Fruit fly (Drosophila melanogaster) whole organism, embryonic: ENCODE data around the gene CG15878.

Source experiments
- ATbp ChIP-seq: fragments of 200-800 bp; sonication (Bioruptor generic); optimal IDR thresholded peaks from 2 replicates; lab custom pipeline; 2017; ENCODE audit warnings: missing biosample characterization, mild to moderate bottlenecking, missing genetic modification characterization, missing genetic modification reagents
- Asciz ChIP-seq: fragments of 200-800 bp; sonication (Bioruptor generic); optimal IDR thresholded peaks from 2 replicates; lab custom pipeline; 2017; ENCODE audit warnings: missing biosample characterization, mild to moderate bottlenecking, missing genetic modification characterization, missing genetic modification reagents
- Atf3 ChIP-seq: fragments of 200-800 bp; sonication (Bioruptor generic); optimal IDR thresholded peaks from 3 replicates; lab custom pipeline; 2016; ENCODE audit warnings: missing biosample characterization, missing genetic modification characterization
- CG10543 ChIP-seq: fragments of 200-800 bp; sonication (Bioruptor generic); optimal IDR thresholded peaks from 3 replicates; lab custom pipeline; 2017; ENCODE audit warnings: missing biosample characterization, mild to moderate bottlenecking, missing genetic modification characterization, moderate library complexity
- CG10979 ChIP-seq: fragments of 200-800 bp; sonication (Bioruptor generic); optimal IDR thresholded peaks from 2 replicates; lab custom pipeline; 2018; ENCODE audit warnings: missing biosample characterization, mild to moderate bottlenecking, missing genetic modification characterization, moderate library complexity
- CG11560 ChIP-seq: fragments of 200-800 bp; sonication (Bioruptor generic); IDR thresholded peaks from 3 replicates; pipeline ENCODE4 v1.3.6; 2022; ENCODE audit warnings: missing biosample characterization, missing genetic modification characterization
- CG12299 ChIP-seq: fragments of 200-800 bp; sonication (Bioruptor generic); optimal IDR thresholded peaks from 2 replicates; lab custom pipeline; 2018; ENCODE audit warnings: missing biosample characterization, mild to moderate bottlenecking, missing genetic modification characterization
- CG13624 ChIP-seq: fragments of 200-800 bp; sonication (Bioruptor generic); optimal IDR thresholded peaks from 2 replicates; lab custom pipeline; 2016; ENCODE audit warnings: missing biosample characterization, missing genetic modification characterization
- CG14014 ChIP-seq: fragments of 200-800 bp; sonication (Bioruptor generic); IDR thresholded peaks from 2 replicates; pipeline ENCODE4 v1.3.6; 2022; ENCODE audit warnings: missing biosample characterization, missing genetic modification characterization
- CG14667 ChIP-seq: fragments of 200-800 bp; sonication (Bioruptor generic); IDR thresholded peaks from 2 replicates; pipeline ENCODE4 v1.3.6; 2022; ENCODE audit warnings: missing biosample characterization, missing genetic modification characterization
- CG14965 ChIP-seq: fragments of 200-800 bp; sonication (Bioruptor generic); optimal IDR thresholded peaks from 2 replicates; lab custom pipeline; 2016; ENCODE audit warnings: missing biosample characterization, missing genetic modification characterization, borderline replicate concordance
- CG15269 ChIP-seq: fragments of 200-800 bp; sonication (Bioruptor generic); optimal IDR thresholded peaks from 2 replicates; lab custom pipeline; 2018; ENCODE audit warnings: missing biosample characterization, mild to moderate bottlenecking, missing genetic modification characterization, moderate library complexity
- CG15514 ChIP-seq: fragments of 200-800 bp; sonication (Bioruptor generic); optimal IDR thresholded peaks from 3 replicates; lab custom pipeline; 2017; ENCODE audit warnings: missing biosample characterization, missing genetic modification characterization, mild to moderate bottlenecking, moderate library complexity, missing genetic modification reagents
- CG17359 ChIP-seq: fragments of 200-800 bp; sonication (Bioruptor generic); optimal IDR thresholded peaks from 3 replicates; lab custom pipeline; 2018; ENCODE audit warnings: missing biosample characterization, mild to moderate bottlenecking, missing genetic modification characterization, moderate library complexity
- CG17361 ChIP-seq: fragments of 200-800 bp; sonication (Bioruptor generic); IDR thresholded peaks from 3 replicates; pipeline ENCODE4 v1.3.6; 2022; ENCODE audit warnings: missing biosample characterization, missing genetic modification characterization
- CG2129 ChIP-seq: fragments of 200-800 bp; sonication (Bioruptor generic); IDR thresholded peaks from 2 replicates; pipeline ENCODE4 v1.3.6; 2022; ENCODE audit warnings: missing biosample characterization, missing genetic modification characterization; ENCODE audit not compliant: partially characterized antibody
- CG2202 ChIP-seq: fragments of 200-800 bp; sonication (Bioruptor generic); optimal IDR thresholded peaks from 2 replicates; lab custom pipeline; 2018; ENCODE audit warnings: missing biosample characterization, mild to moderate bottlenecking, missing genetic modification characterization
- CG31224 ChIP-seq: fragments of 200-800 bp; sonication (Bioruptor generic); IDR thresholded peaks from 2 replicates; pipeline ENCODE4 v1.3.6; 2022; ENCODE audit warnings: missing biosample characterization, missing genetic modification characterization
- CG34422 ChIP-seq: fragments of 200-800 bp; sonication (Bioruptor generic); IDR thresholded peaks from 3 replicates; pipeline ENCODE4 v1.3.6; 2022; ENCODE audit warnings: missing biosample characterization, missing genetic modification characterization
- CG4424 ChIP-seq: fragments of 200-800 bp; sonication (Bioruptor generic); optimal IDR thresholded peaks from 3 replicates; lab custom pipeline; 2016; ENCODE audit warnings: missing biosample characterization, missing genetic modification characterization
- CG8290 ChIP-seq, 3 experiments: fragments of 200-800 bp; sonication (Bioruptor generic); optimal IDR thresholded peaks; 2 replicates each; lab custom pipeline; 2016 to 2019; ENCODE audit warnings: missing biosample characterization in 3 of 3, missing genetic modification characterization in 3 of 3, mild to moderate bottlenecking in 2 of 3, moderate library complexity in 1 of 3
- CG9609 ChIP-seq: fragments of 200-800 bp; sonication (Bioruptor generic); optimal IDR thresholded peaks from 3 replicates; lab custom pipeline; 2016; ENCODE audit warnings: missing biosample characterization, missing genetic modification characterization
- CG9797 ChIP-seq: fragments of 200-800 bp; sonication (Bioruptor generic); optimal IDR thresholded peaks from 3 replicates; lab custom pipeline; 2018; ENCODE audit warnings: missing biosample characterization, mild to moderate bottlenecking, missing genetic modification characterization
- D19B ChIP-seq: fragments of 200-800 bp; sonication (Bioruptor generic); optimal IDR thresholded peaks from 2 replicates; lab custom pipeline; 2017; ENCODE audit warnings: missing biosample characterization, mild to moderate bottlenecking, missing genetic modification characterization
- Elba2 ChIP-seq: fragments of 200-800 bp; sonication (Bioruptor generic); optimal IDR thresholded peaks from 3 replicates; lab custom pipeline; 2016; ENCODE audit warnings: missing biosample characterization, missing genetic modification characterization
- Ets97D ChIP-seq: fragments of 200-800 bp; sonication (Bioruptor generic); optimal IDR thresholded peaks from 3 replicates; lab custom pipeline; 2016; ENCODE audit warnings: missing biosample characterization, missing genetic modification characterization
- GATAe ChIP-seq: fragments of 200-800 bp; sonication (Bioruptor generic); conservative IDR thresholded peaks from 2 replicates; pipeline ENCODE4 v1.3.6; 2022; ENCODE audit warnings: missing biosample characterization, missing genetic modification characterization
- H15 ChIP-seq: fragments of 200-800 bp; sonication (Bioruptor generic); IDR thresholded peaks from 3 replicates; pipeline ENCODE4 v1.3.6; 2022; ENCODE audit warnings: missing biosample characterization, missing genetic modification characterization
- Hsf ChIP-seq: fragments of 200-800 bp; sonication (Bioruptor generic); optimal IDR thresholded peaks from 3 replicates; lab custom pipeline; 2016; ENCODE audit warnings: missing biosample characterization, missing genetic modification characterization
- Kr ChIP-seq: fragments of 200-800 bp; sonication (Bioruptor generic); optimal IDR thresholded peaks from 2 replicates; lab custom pipeline; 2017; ENCODE audit warnings: missing biosample characterization, mild to moderate bottlenecking, missing genetic modification characterization
- Lhr ChIP-seq: fragments of 200-800 bp; sonication (Bioruptor generic); optimal IDR thresholded peaks from 3 replicates; lab custom pipeline; 2017; ENCODE audit warnings: mild to moderate bottlenecking, missing biosample characterization, missing genetic modification reagents, missing genetic modification characterization
- Med ChIP-seq: fragments of 200-800 bp; sonication (Bioruptor generic); peaks from one replicate; lab custom pipeline; 2016; ENCODE audit warnings: missing biosample characterization, missing genetic modification characterization, mild to moderate bottlenecking, inconsistent platforms, moderate library complexity
- Mes4 ChIP-seq: fragments of 200-800 bp; sonication (Bioruptor generic); optimal IDR thresholded peaks from 2 replicates; lab custom pipeline; 2016; ENCODE audit warnings: missing biosample characterization, missing genetic modification characterization
- Myb ChIP-seq: fragments of 200-800 bp; sonication (Bioruptor generic); optimal IDR thresholded peaks from 2 replicates; lab custom pipeline; 2016; ENCODE audit warnings: missing biosample characterization, missing genetic modification characterization
- NFAT ChIP-seq: fragments of 200-800 bp; sonication (Bioruptor generic); IDR thresholded peaks from 2 replicates; pipeline ENCODE4 v1.3.6; 2022; ENCODE audit warnings: missing biosample characterization, missing genetic modification characterization
- Nf-YA ChIP-seq: fragments of 200-800 bp; sonication (Bioruptor generic); IDR thresholded peaks from 2 replicates; pipeline ENCODE4 v1.3.6; 2022; ENCODE audit warnings: missing biosample characterization, missing genetic modification characterization
- Side ChIP-seq: fragments of 200-800 bp; sonication (Bioruptor generic); optimal IDR thresholded peaks from 2 replicates; lab custom pipeline; 2016; ENCODE audit warnings: missing biosample characterization, missing genetic modification characterization
- Six4 ChIP-seq: fragments of 200-800 bp; sonication (Bioruptor generic); optimal IDR thresholded peaks from 2 replicates; lab custom pipeline; 2016; ENCODE audit warnings: missing biosample characterization, missing genetic modification characterization
- Stat92E ChIP-seq, 3 experiments: fragments of >200 bp in 2 of 3; fragments of 200-800 bp in 1 of 3; sonication (Bioruptor generic) in 1 of 3; optimal IDR thresholded peaks; 2 replicates each; lab custom pipeline; 2017 to 2019; ENCODE audit warnings: missing biosample characterization in 3 of 3, missing genetic modification characterization in 3 of 3, mild to moderate bottlenecking in 1 of 3, moderate library complexity in 1 of 3
- al ChIP-seq: fragments of 200-800 bp; sonication (Bioruptor generic); IDR thresholded peaks from 2 replicates; pipeline ENCODE4 v1.3.6; 2022; ENCODE audit warnings: missing biosample characterization, missing genetic modification characterization
- ash1 ChIP-seq: fragments of 200-800 bp; sonication (Bioruptor generic); optimal IDR thresholded peaks from 2 replicates; lab custom pipeline; 2018; ENCODE audit warnings: missing biosample characterization, mild to moderate bottlenecking, missing genetic modification characterization
- cato ChIP-seq: fragments of 200-800 bp; sonication (Bioruptor generic); optimal IDR thresholded peaks from 2 replicates; lab custom pipeline; 2016; ENCODE audit warnings: missing biosample characterization, missing genetic modification characterization, borderline replicate concordance
- ems ChIP-seq: fragments of 200-800 bp; sonication (Bioruptor generic); optimal IDR thresholded peaks from 3 replicates; lab custom pipeline; 2016; ENCODE audit warnings: missing biosample characterization, missing genetic modification characterization
- hb ChIP-seq: fragments of 200-800 bp; sonication (Bioruptor generic); IDR thresholded peaks from 3 replicates; pipeline ENCODE4 v1.3.6; 2022; ENCODE audit warnings: missing biosample characterization, missing genetic modification characterization; ENCODE audit not compliant: partially characterized antibody
- mld ChIP-seq: fragments of 200-800 bp; sonication (Bioruptor generic); IDR thresholded peaks from 3 replicates; pipeline ENCODE4 v1.3.6; 2022; ENCODE audit warnings: missing biosample characterization, missing genetic modification characterization; ENCODE audit not compliant: partially characterized antibody
- nau ChIP-seq: fragments of 200-800 bp; sonication (Bioruptor generic); optimal IDR thresholded peaks from 3 replicates; lab custom pipeline; 2017; ENCODE audit warnings: missing biosample characterization, mild to moderate bottlenecking, missing genetic modification characterization, missing genetic modification reagents
- psq ChIP-seq: fragments of 200-800 bp; sonication (Bioruptor generic); optimal IDR thresholded peaks from 2 replicates; lab custom pipeline; 2017; ENCODE audit warnings: missing biosample characterization, missing genetic modification characterization
- vfl ChIP-seq: fragments of 200-800 bp; sonication (Bioruptor generic); optimal IDR thresholded peaks from 2 replicates; lab custom pipeline; 2016; ENCODE audit warnings: missing biosample characterization, missing genetic modification characterization
- z ChIP-seq: fragments of 200-800 bp; sonication (Bioruptor generic); IDR thresholded peaks from 3 replicates; pipeline ENCODE4 v1.3.6; 2022; ENCODE audit warnings: missing biosample characterization, missing genetic modification characterization
- zfh2 ChIP-seq: fragments of 200-800 bp; sonication (Bioruptor generic); optimal IDR thresholded peaks from 2 replicates; lab custom pipeline; 2016; ENCODE audit warnings: missing biosample characterization, missing genetic modification characterization

Gene CG15878

DNA sequence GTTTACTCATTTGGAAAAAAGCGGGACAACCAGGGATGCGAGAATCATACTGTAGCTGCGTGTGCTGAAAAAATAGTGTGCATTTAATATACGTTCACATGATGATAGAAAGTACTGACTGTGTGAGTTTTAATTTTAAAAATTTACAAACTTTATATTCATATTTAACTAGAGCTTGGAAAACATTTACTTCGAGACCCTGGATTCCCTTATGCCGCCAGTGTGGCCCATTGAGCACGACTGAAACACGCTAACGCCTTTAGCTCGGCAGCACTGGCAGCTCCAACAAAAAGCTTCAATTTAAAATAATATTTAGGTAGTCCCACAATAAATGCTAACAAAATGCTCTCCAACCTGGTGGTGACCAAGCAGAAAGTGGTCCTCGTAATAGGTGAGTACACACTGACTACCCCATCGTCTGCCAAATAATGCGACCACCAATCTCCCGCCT, 45.1 kb upstream of the CG15878 start, which contains the start of the genes CG1275 and Elp5 (continued):
- TF ChIP-seq CG17359 (tag; lab: Kevin White, UChicago) (peak; percentile 99), ems (GFP tag; lab: Kevin White, UChicago) (peak; percentile 96), CG9609 (GFP tag; lab: Kevin White, UChicago) (peak; percentile 96), CG14965 (peak; percentile 76), CG17361 (GFP tag; lab: Robert Waterston, UW) (peak; percentile 99), Asciz (peak; percentile 98), Lhr (GFP tag; lab: Kevin White, UChicago) (peak; percentile 94), Ets97D (GFP tag; lab: Kevin White, UChicago) (peak; percentile 95), CG15269 (tag; lab: Kevin White, UChicago) (peak; percentile 98), D19B (GFP tag; lab: Kevin White, UChicago) (peak; percentile 95), CG14014 (peak; percentile 100), CG11560 (tag; lab: Robert Waterston, UW) (peak; percentile 95), CG12299 (peak; percentile 97), Six4 (peak; percentile 95), CG8290 (GFP tag; optimal IDR thresholded peaks at IDR 0.05; lab: Kevin White, UChicago) (peak; percentile 87), CG8290 (tag; optimal IDR thresholded peaks at IDR 0.05; lab: Kevin White, UChicago) (peak; percentile 82 to 98), Hsf (peak; percentile 99), hb (GFP tag; lab: Robert Waterston, UW) (no peak), CG10543 (GFP tag; lab: Kevin White, UChicago) (peak; percentile 96), CG2202 (peak; percentile 96), ash1 (GFP tag; lab: Kevin White, UChicago) (peak; percentile 80), H15 (GFP tag; lab: Robert Waterston, UW) (peak; percentile 99), z (GFP tag; lab: Robert Waterston, UW) (peak; percentile 86), GATAe (GFP tag; lab: Robert Waterston, UW) (peak; percentile 99), mld (no peak), Stat92E (GFP tag; optimal IDR thresholded peaks at IDR 0.05; lab: Kevin White, UChicago) (peak in 1 of 3 experiments; percentile 81), CG2129 (GFP tag; lab: Robert Waterston, UW) (no peak), CG31224 (peak; percentile 98), CG34422 (GFP tag; lab: Robert Waterston, UW) (peak; percentile 100), Atf3 (GFP tag; lab: Kevin White, UChicago) (peak; percentile 96), Med (GFP tag; lab: Kevin White, UChicago) (peak; percentile 100), CG4424 (GFP tag; lab: Kevin White, UChicago) (peak; percentile 98), Side (GFP tag; lab: Kevin White, UChicago) (peak; percentile 96), Mes4 (GFP tag; lab: Kevin White, UChicago) (peak; percentile 94), zfh2 (GFP tag; lab: Kevin White, UChicago) (peak; percentile 98), Kr (GFP tag; lab: Kevin White, UChicago) (peak; percentile 45), nau (GFP tag; lab: Kevin White, UChicago) (no peak), ATbp (GFP tag; lab: Kevin White, UChicago) (peak; percentile 97), al (GFP tag; lab: Robert Waterston, UW) (peak; percentile 99), NFAT (peak; percentile 99), cato (GFP tag; lab: Kevin White, UChicago) (peak; percentile 97), Elba2 (GFP tag; lab: Kevin White, UChicago) (peak; percentile 84), psq (GFP tag; lab: Kevin White, UChicago) (peak; percentile 91), CG13624 (peak; percentile 97), CG14667 (peak; percentile 99), vfl (GFP tag; lab: Kevin White, UChicago) (peak; percentile 98), Nf-YA (GFP tag; lab: Robert Waterston, UW) (peak; percentile 99), CG10979 (tag; lab: Kevin White, UChicago) (peak; percentile 94), CG9797 (GFP tag; lab: Kevin White, UChicago) (peak; percentile 57), CG15514 (GFP tag; lab: Kevin White, UChicago) (peak; percentile 92), Myb (GFP tag; lab: Kevin White, UChicago) (peak; percentile 85)
